Fruit fly (Drosophila melanogaster) whole organism, wandering third instar larva: Measurements from ENCODE around the gene Rab30.

Source experiments
- Abd-B ChIP-seq: fragments of >200 bp; optimal IDR thresholded peaks from 2 replicates; lab custom pipeline; 2017; ENCODE audit warnings: missing biosample characterization, missing genetic modification characterization
- CG32264 ChIP-seq: fragments of 200-800 bp; sonication (Bioruptor generic); optimal IDR thresholded peaks from 2 replicates; lab custom pipeline; 2016; ENCODE audit warnings: missing biosample characterization, missing genetic modification characterization
- CG9705 ChIP-seq: fragments of 200-800 bp; sonication (Bioruptor generic); optimal IDR thresholded peaks from 2 replicates; lab custom pipeline; 2018; ENCODE audit warnings: missing biosample characterization, mild to moderate bottlenecking, missing genetic modification characterization
- CrebA ChIP-seq: fragments of 200-800 bp; sonication (Bioruptor generic); optimal IDR thresholded peaks from 2 replicates; lab custom pipeline; 2016; ENCODE audit warnings: missing biosample characterization, mild to moderate bottlenecking, missing genetic modification characterization, borderline replicate concordance
- Dfd ChIP-seq: fragments of >200 bp; optimal IDR thresholded peaks from 2 replicates; lab custom pipeline; 2017; ENCODE audit warnings: missing biosample characterization, missing genetic modification characterization
- Dif ChIP-seq: fragments of 200-275, 200-300 bp; sonication (Bioruptor generic); optimal IDR thresholded peaks from 2 replicates; lab custom pipeline; 2018; ENCODE audit warnings: missing biosample characterization, missing genetic modification characterization; ENCODE audit not compliant: partially characterized antibody
- GATAd ChIP-seq: sonication (Bioruptor generic); optimal IDR thresholded peaks from 2 replicates; lab custom pipeline; 2016; ENCODE audit warnings: missing biosample characterization, missing genetic modification characterization
- HLH106 ChIP-seq: fragments of 200-800 bp; optimal IDR thresholded peaks from 3 replicates; lab custom pipeline; 2019; ENCODE audit warnings: missing biosample characterization, mild to moderate bottlenecking, missing genetic modification characterization, moderate library complexity
- Hnf4 ChIP-seq: fragments of 200-800 bp; sonication (Bioruptor generic); optimal IDR thresholded peaks from 2 replicates; lab custom pipeline; 2016; ENCODE audit warnings: missing biosample characterization, mild to moderate bottlenecking, missing genetic modification characterization
- Hr78 ChIP-seq: fragments of >200 bp; optimal IDR thresholded peaks from 2 replicates; lab custom pipeline; 2017; ENCODE audit warnings: missing biosample characterization, missing genetic modification characterization
- Hr83 ChIP-seq: fragments of 200-300 bp; sonication (Bioruptor generic); optimal IDR thresholded peaks from 2 replicates; lab custom pipeline; 2016; ENCODE audit warnings: missing biosample characterization, mild to moderate bottlenecking, missing genetic modification characterization, moderate library complexity; ENCODE audit not compliant: poor library complexity, severe bottlenecking
- Jra ChIP-seq: sonication (Bioruptor generic); optimal IDR thresholded peaks from 2 replicates; lab custom pipeline; 2016; ENCODE audit warnings: missing biosample characterization, missing genetic modification characterization
- Mio ChIP-seq: sonication (Bioruptor generic); optimal IDR thresholded peaks from 2 replicates; lab custom pipeline; 2016; ENCODE audit warnings: missing biosample characterization, missing genetic modification characterization
- Myc ChIP-seq: fragments of >200 bp; optimal IDR thresholded peaks from 2 replicates; lab custom pipeline; 2017
- N ChIP-seq: fragments of >200 bp; optimal IDR thresholded peaks from 2 replicates; lab custom pipeline; 2018; ENCODE audit warnings: missing biosample characterization, missing external identifiers, missing genetic modification characterization
- OdsH ChIP-seq: fragments of 200-800 bp; sonication (Bioruptor generic); optimal IDR thresholded peaks from 2 replicates; lab custom pipeline; 2016; ENCODE audit warnings: missing biosample characterization, mild to moderate bottlenecking, missing genetic modification characterization
- Rel ChIP-seq, 2 experiments: fragments of 200-800 bp; sonication (Bioruptor generic) in 1 of 2; optimal IDR thresholded peaks; 2 replicates in 1 of 2; 3 replicates in 1 of 2; lab custom pipeline; 2016 to 2019; ENCODE audit warnings: mild to moderate bottlenecking in 2 of 2, missing biosample characterization in 2 of 2, missing genetic modification characterization in 2 of 2, moderate library complexity in 1 of 2
- Sp1 ChIP-seq: fragments of 200-800 bp; sonication (Bioruptor generic); optimal IDR thresholded peaks from 3 replicates; lab custom pipeline; 2019; ENCODE audit warnings: missing biosample characterization, mild to moderate bottlenecking, missing genetic modification characterization, moderate library complexity
- Vsx2 ChIP-seq: fragments of 200-300, 225-300 bp; sonication (Bioruptor generic); optimal IDR thresholded peaks from 2 replicates; lab custom pipeline; 2018; ENCODE audit warnings: missing biosample characterization, missing genetic modification characterization; ENCODE audit not compliant: partially characterized antibody
- br ChIP-seq: fragments of 200-800 bp; sonication (Bioruptor generic); optimal IDR thresholded peaks from 2 replicates; lab custom pipeline; 2016; ENCODE audit warnings: missing biosample characterization, missing genetic modification characterization
- brk ChIP-seq: fragments of 200-800 bp; sonication (Bioruptor generic); optimal IDR thresholded peaks from 2 replicates; lab custom pipeline; 2016; ENCODE audit warnings: missing biosample characterization, mild to moderate bottlenecking, missing genetic modification characterization
- dl ChIP-seq, 2 experiments: fragments of 175-275, 200-275 bp in 1 of 2; fragments of 200-275 bp in 1 of 2; sonication (Bioruptor generic); optimal IDR thresholded peaks; lab custom pipeline; 2018; ENCODE audit warnings: mild to moderate bottlenecking in 2 of 2, missing biosample characterization in 2 of 2, missing genetic modification characterization in 2 of 2, moderate library complexity in 2 of 2; ENCODE audit not compliant: partially characterized antibody in 2 of 2, insufficient read depth in 1 of 2
- dmrt93B ChIP-seq: fragments of 200-800 bp; sonication (Bioruptor generic); optimal IDR thresholded peaks from 2 replicates; lab custom pipeline; 2018; ENCODE audit warnings: missing biosample characterization, mild to moderate bottlenecking, missing genetic modification characterization
- dsf ChIP-seq: sonication (Bioruptor generic); optimal IDR thresholded peaks from 2 replicates; lab custom pipeline; 2016; ENCODE audit warnings: missing biosample characterization, missing genetic modification characterization, borderline replicate concordance
- ey ChIP-seq: fragments of 200-800 bp; sonication (Bioruptor generic); optimal IDR thresholded peaks from 2 replicates; lab custom pipeline; 2016; ENCODE audit warnings: missing biosample characterization, missing genetic modification characterization
- foxo ChIP-seq, 2 experiments: fragments of 200-800 bp; sonication (Bioruptor generic); optimal IDR thresholded peaks; 2 replicates in 1 of 2; 3 replicates in 1 of 2; lab custom pipeline; 2016 to 2017; ENCODE audit warnings: missing biosample characterization in 2 of 2, missing genetic modification characterization in 2 of 2
- fru ChIP-seq: fragments of 200-800 bp; sonication (Bioruptor generic); optimal IDR thresholded peaks from 3 replicates; lab custom pipeline; 2016; ENCODE audit warnings: missing biosample characterization, mild to moderate bottlenecking, missing genetic modification characterization
- h ChIP-seq: fragments of 200-800 bp; sonication (Bioruptor generic); optimal IDR thresholded peaks from 3 replicates; lab custom pipeline; 2016; ENCODE audit warnings: missing biosample characterization, mild to moderate bottlenecking, missing genetic modification characterization
- jim ChIP-seq: fragments of 175-275, 200-325 bp; sonication (Bioruptor generic); optimal IDR thresholded peaks from 2 replicates; lab custom pipeline; 2016; ENCODE audit warnings: missing biosample characterization, mild to moderate bottlenecking, missing genetic modification characterization
- lola ChIP-seq: fragments of >200 bp; optimal IDR thresholded peaks from 2 replicates; lab custom pipeline; 2017; ENCODE audit warnings: missing biosample characterization, missing genetic modification characterization
- pan ChIP-seq: fragments of >200 bp; optimal IDR thresholded peaks from 2 replicates; lab custom pipeline; 2017
- psq ChIP-seq: fragments of 200-800 bp; sonication (Bioruptor generic); optimal IDR thresholded peaks from 3 replicates; lab custom pipeline; 2017; ENCODE audit warnings: missing biosample characterization, mild to moderate bottlenecking, missing genetic modification characterization, moderate library complexity
- rgr ChIP-seq: fragments of 200-800 bp; sonication (Bioruptor generic); optimal IDR thresholded peaks from 3 replicates; lab custom pipeline; 2016; ENCODE audit warnings: missing biosample characterization, mild to moderate bottlenecking, missing genetic modification characterization
- sage ChIP-seq: fragments of 200-800 bp; sonication (Bioruptor generic); optimal IDR thresholded peaks from 2 replicates; lab custom pipeline; 2016; ENCODE audit warnings: missing biosample characterization, mild to moderate bottlenecking, missing genetic modification characterization
- sv ChIP-seq: fragments of 200-800 bp; sonication (Bioruptor generic); optimal IDR thresholded peaks from 3 replicates; lab custom pipeline; 2016; ENCODE audit warnings: missing biosample characterization, missing genetic modification characterization
- tai ChIP-seq: sonication (Bioruptor generic); optimal IDR thresholded peaks from 2 replicates; lab custom pipeline; 2016; ENCODE audit warnings: missing biosample characterization, missing genetic modification characterization
- usp ChIP-seq: fragments of >200 bp; optimal IDR thresholded peaks from 2 replicates; lab custom pipeline; 2017; ENCODE audit warnings: missing biosample characterization, missing genetic modification characterization
- woc ChIP-seq: sonication (Bioruptor generic); optimal IDR thresholded peaks from 2 replicates; lab custom pipeline; 2016; ENCODE audit warnings: missing biosample characterization, mild to moderate bottlenecking, missing genetic modification characterization

Gene Rab30

dm6 chr2L:7032517-7032951 is at the start of gene Rab30, which contains the start of gene Caper:
Gene Rab30, minus strand, starts transcription at chr2L:7032606.
Gene Caper, plus strand, starts transcription at chr2L:7032721.
- TF ChIP-seq pan: no peak
- peak; percentile 59 for TF ChIP-seq ey (GFP tag; lab: Kevin White, UChicago)
- no peak for TF ChIP-seq Myc
- TF ChIP-seq Mio: no peak
- TF ChIP-seq sv (GFP tag; lab: Kevin White, UChicago): peak; percentile 1
- TF ChIP-seq usp (GFP tag; lab: Kevin White, UChicago): no peak
- no peak for TF ChIP-seq sage (GFP tag; lab: Kevin White, UChicago)
- TF ChIP-seq woc (GFP tag; lab: Kevin White, UChicago): peak; percentile 13
- TF ChIP-seq Jra (GFP tag; lab: Kevin White, UChicago): peak; percentile 83
- no peak for TF ChIP-seq Vsx2 (GFP tag; lab: Kevin White, UChicago)
- no peak for TF ChIP-seq OdsH (GFP tag; lab: Kevin White, UChicago)
- peak; percentile 2 to 61 for TF ChIP-seq foxo (GFP tag; optimal IDR thresholded peaks at IDR 0.05; lab: Kevin White, UChicago)
- peak; percentile 45 for TF ChIP-seq fru (GFP tag; lab: Kevin White, UChicago)
- peak; percentile 46 for TF ChIP-seq Sp1
- peak; percentile 51 for TF ChIP-seq HLH106
- peak; percentile 80 for TF ChIP-seq brk (GFP tag; lab: Kevin White, UChicago)
- TF ChIP-seq Abd-B (GFP tag; lab: Kevin White, UChicago): no peak
- peak; percentile 82 for TF ChIP-seq Hr83 (GFP tag; lab: Kevin White, UChicago)
- TF ChIP-seq jim: no peak
- TF ChIP-seq N (GFP tag; lab: Kevin White, UChicago): no peak
- TF ChIP-seq Rel (GFP tag; optimal IDR thresholded peaks at IDR 0.05; lab: Kevin White, UChicago): no peak
- TF ChIP-seq Rel (tag; optimal IDR thresholded peaks at IDR 0.05; lab: Kevin White, UChicago): peak; percentile 56
- no peak for TF ChIP-seq dmrt93B (GFP tag; lab: Kevin White, UChicago)
- TF ChIP-seq Dif (GFP tag; lab: Kevin White, UChicago): no peak
- no peak for TF ChIP-seq lola
- TF ChIP-seq h (GFP tag; lab: Kevin White, UChicago): peak; percentile 74
- peak; percentile 39 for TF ChIP-seq GATAd (GFP tag; lab: Kevin White, UChicago)
- TF ChIP-seq rgr (GFP tag; lab: Kevin White, UChicago): peak; percentile 70
- TF ChIP-seq CrebA (GFP tag; lab: Kevin White, UChicago): no peak
- peak; percentile 77 for TF ChIP-seq dsf (GFP tag; lab: Kevin White, UChicago)
- no peak for TF ChIP-seq dl (GFP tag; optimal IDR thresholded peaks at IDR 0.05; lab: Kevin White, UChicago; ENCODE audit: insufficient read depth in 1 of 2, partially characterized antibody in 2 of 2)
- peak; percentile 89 for TF ChIP-seq tai (GFP tag; lab: Kevin White, UChicago)
- no peak for TF ChIP-seq Dfd (GFP tag; lab: Kevin White, UChicago)
- TF ChIP-seq Hr78 (GFP tag; lab: Kevin White, UChicago): no peak
- peak; percentile 90 for TF ChIP-seq Hnf4 (GFP tag; lab: Kevin White, UChicago)
- peak; percentile 23 for TF ChIP-seq psq (GFP tag; lab: Kevin White, UChicago)
- TF ChIP-seq br (GFP tag; lab: Kevin White, UChicago): peak; percentile 55
- TF ChIP-seq CG9705 (GFP tag; lab: Kevin White, UChicago): no peak
- no peak for TF ChIP-seq CG32264
- TF ChIP-seq, all 38 proteins: peak for 19

dm6 chr2L:7082203-7082602 is 49.8 kb upstream of the Rab30 start:
- no peak for TF ChIP-seq br (GFP tag; lab: Kevin White, UChicago)
- TF ChIP-seq jim: no peak
- TF ChIP-seq dsf (GFP tag; lab: Kevin White, UChicago): no peak
- TF ChIP-seq Hr78 (GFP tag; lab: Kevin White, UChicago): no peak
- no peak for TF ChIP-seq psq (GFP tag; lab: Kevin White, UChicago)
- no peak for TF ChIP-seq Dif (GFP tag; lab: Kevin White, UChicago)
- TF ChIP-seq pan: no peak
- TF ChIP-seq brk (GFP tag; lab: Kevin White, UChicago): no peak
- no peak for TF ChIP-seq Rel (GFP tag; optimal IDR thresholded peaks at IDR 0.05; lab: Kevin White, UChicago)
- TF ChIP-seq Rel (tag; optimal IDR thresholded peaks at IDR 0.05; lab: Kevin White, UChicago): no peak
- no peak for TF ChIP-seq Abd-B (GFP tag; lab: Kevin White, UChicago)
- TF ChIP-seq dmrt93B (GFP tag; lab: Kevin White, UChicago): no peak
- no peak for TF ChIP-seq lola
- TF ChIP-seq CG9705 (GFP tag; lab: Kevin White, UChicago): no peak
- TF ChIP-seq sage (GFP tag; lab: Kevin White, UChicago): no peak
- no peak for TF ChIP-seq h (GFP tag; lab: Kevin White, UChicago)
- no peak for TF ChIP-seq rgr (GFP tag; lab: Kevin White, UChicago)
- no peak for TF ChIP-seq sv (GFP tag; lab: Kevin White, UChicago)
- no peak for TF ChIP-seq N (GFP tag; lab: Kevin White, UChicago)
- TF ChIP-seq CG32264: no peak
- TF ChIP-seq Myc: no peak
- TF ChIP-seq, all 38 proteins: peak for 0
